Worm (Caenorhabditis elegans) whole organism, L1 larva: ENCODE results near the gene nphp-2.

Experiments used
- C04F5.9 ChIP-seq: sonication (generic microtip); optimal IDR thresholded peaks from 2 replicates; lab custom pipeline; 2016; ENCODE audit warnings: missing genetic modification characterization, missing compliant biosample characterization
- C34B4.2 ChIP-seq: sonication (generic microtip); optimal IDR thresholded peaks from 2 replicates; lab custom pipeline; 2017; ENCODE audit warnings: mild to moderate bottlenecking, missing genetic modification characterization, missing compliant biosample characterization
- Y116A8C.19 ChIP-seq: sonication (generic microtip); optimal IDR thresholded peaks from 2 replicates; lab custom pipeline; 2016; ENCODE audit warnings: missing compliant biosample characterization, missing genetic modification characterization, borderline replicate concordance
- aly-2 ChIP-seq: fragments of 150-350 bp; optimal IDR thresholded peaks from 2 replicates; lab custom pipeline; 2014; ENCODE audit warnings: missing biosample characterization, missing genetic modification characterization
- ama-1 ChIP-seq: fragments of 150-350 bp; optimal IDR thresholded peaks from 2 replicates; lab custom pipeline; 2014
- blmp-1 ChIP-seq: fragments of 150-350 bp; optimal IDR thresholded peaks from 2 replicates; lab custom pipeline; 2014; ENCODE audit warnings: missing biosample characterization, missing genetic modification characterization
- ceh-63 ChIP-seq: fragments of 200-800 bp; sonication (Bioruptor generic); optimal IDR thresholded peaks from 2 replicates; lab custom pipeline; 2018; ENCODE audit warnings: mild to moderate bottlenecking, missing genetic modification characterization, missing compliant biosample characterization
- ceh-8 ChIP-seq: fragments of 200-800 bp; sonication (Bioruptor generic); optimal IDR thresholded peaks from 2 replicates; lab custom pipeline; 2018; ENCODE audit warnings: mild to moderate bottlenecking, missing genetic modification characterization, moderate library complexity, missing compliant biosample characterization
- ceh-82 ChIP-seq, 3 experiments: fragments of 150-350 bp in 1 of 3; sonication (generic microtip) in 2 of 3; optimal IDR thresholded peaks; 2 replicates each; lab custom pipeline; 2014 to 2017; ENCODE audit warnings: missing biosample characterization in 3 of 3, missing genetic modification characterization in 3 of 3
- ceh-88 ChIP-seq: fragments of 200-800 bp; sonication (Bioruptor generic); IDR thresholded peaks from 2 replicates; pipeline ENCODE4 v1.3.6; 2022; ENCODE audit warnings: missing genetic modification characterization, missing compliant biosample characterization
- ceh-90 ChIP-seq: sonication (generic microtip); optimal IDR thresholded peaks from 2 replicates; lab custom pipeline; 2016; ENCODE audit warnings: missing genetic modification characterization, missing compliant biosample characterization
- ces-1 ChIP-seq: fragments of 150-350 bp; optimal IDR thresholded peaks from 2 replicates; lab custom pipeline; 2014; ENCODE audit warnings: missing biosample characterization, missing genetic modification reagents, missing genetic modification characterization
- dpl-1 ChIP-seq, 3 experiments: fragments of 150-350 bp in 2 of 3; sonication (generic microtip) in 1 of 3; optimal IDR thresholded peaks; 2 replicates each; lab custom pipeline; 2014 to 2017; ENCODE audit warnings: missing biosample characterization in 3 of 3, missing genetic modification characterization in 3 of 3, missing genetic modification reagents in 3 of 3
- dsc-1 ChIP-seq: sonication (generic microtip); optimal IDR thresholded peaks from 2 replicates; lab custom pipeline; 2016; ENCODE audit warnings: mild to moderate bottlenecking, missing genetic modification characterization, missing compliant biosample characterization
- efl-3 ChIP-seq: fragments of 200-800 bp; sonication (Bioruptor generic); optimal IDR thresholded peaks from 2 replicates; lab custom pipeline; 2018; ENCODE audit warnings: mild to moderate bottlenecking, missing genetic modification characterization, missing compliant biosample characterization
- fkh-10 ChIP-seq: sonication (generic microtip); optimal IDR thresholded peaks from 2 replicates; lab custom pipeline; 2017; ENCODE audit warnings: missing biosample characterization, missing genetic modification reagents, missing genetic modification characterization
- fkh-4 ChIP-seq: sonication (generic microtip); optimal IDR thresholded peaks from 2 replicates; lab custom pipeline; 2016; ENCODE audit warnings: missing compliant biosample characterization, missing genetic modification characterization, borderline replicate concordance
- fkh-8 ChIP-seq: sonication (generic microtip); optimal IDR thresholded peaks from 2 replicates; lab custom pipeline; 2016; ENCODE audit warnings: mild to moderate bottlenecking, missing genetic modification characterization, missing compliant biosample characterization
- grh-1 ChIP-seq: fragments of 200-800 bp; sonication (Bioruptor generic); IDR thresholded peaks from 2 replicates; pipeline ENCODE4 v1.3.6; 2022; ENCODE audit warnings: missing genetic modification reagents, missing genetic modification characterization, missing compliant biosample characterization
- hlh-4 ChIP-seq: sonication (generic microtip); optimal IDR thresholded peaks from 2 replicates; lab custom pipeline; 2016; ENCODE audit warnings: mild to moderate bottlenecking, missing genetic modification characterization, missing compliant biosample characterization
- hpl-2 ChIP-seq: fragments of 150-350 bp; optimal IDR thresholded peaks from 2 replicates; lab custom pipeline; 2014; ENCODE audit warnings: missing biosample characterization, missing genetic modification reagents, missing genetic modification characterization
- irx-1 ChIP-seq: sonication (generic microtip); optimal IDR thresholded peaks from 2 replicates; lab custom pipeline; 2016; ENCODE audit warnings: missing genetic modification characterization, missing compliant biosample characterization
- isw-1 ChIP-seq: fragments of 200-800 bp; sonication (Bioruptor generic); IDR thresholded peaks from 2 replicates; pipeline ENCODE4 v1.3.6; 2022; ENCODE audit warnings: missing genetic modification characterization, missing compliant biosample characterization
- lin-13 ChIP-seq: fragments of 150-350 bp; optimal IDR thresholded peaks from 2 replicates; lab custom pipeline; 2014; ENCODE audit warnings: missing biosample characterization, missing genetic modification reagents, missing genetic modification characterization
- lin-15B ChIP-seq: fragments of 150-350 bp; sonication (generic microtip); optimal IDR thresholded peaks from 3 replicates; lab custom pipeline; 2014; ENCODE audit warnings: missing biosample characterization, missing genetic modification characterization
- lin-35 ChIP-seq, 2 experiments: fragments of 150-350 bp; optimal IDR thresholded peaks; 2 replicates each; lab custom pipeline; 2014; ENCODE audit warnings: missing biosample characterization in 2 of 2, missing genetic modification characterization in 2 of 2, missing genetic modification reagents in 2 of 2
- lin-39 ChIP-seq: fragments of 150-350 bp; optimal IDR thresholded peaks from 2 replicates; lab custom pipeline; 2014; ENCODE audit warnings: missing biosample characterization, missing genetic modification reagents, missing genetic modification characterization
- mab-9 ChIP-seq: fragments of 200-800 bp; sonication (Bioruptor generic); IDR thresholded peaks from 2 replicates; pipeline ENCODE4 v1.3.6; 2022; ENCODE audit warnings: missing genetic modification reagents, missing genetic modification characterization, missing compliant biosample characterization
- mdl-1 ChIP-seq, 2 experiments: fragments of 150-350 bp; optimal IDR thresholded peaks; 2 replicates each; lab custom pipeline; 2014 to 2017; ENCODE audit warnings: missing biosample characterization in 2 of 2, missing genetic modification characterization in 2 of 2, inconsistent platforms in 1 of 2
- mep-1 ChIP-seq: fragments of 150-350 bp; optimal IDR thresholded peaks from 2 replicates; lab custom pipeline; 2014; ENCODE audit warnings: missing biosample characterization, missing genetic modification characterization
- nhr-11 ChIP-seq: fragments of 150-350 bp; optimal IDR thresholded peaks from 2 replicates; lab custom pipeline; 2014; ENCODE audit warnings: missing biosample characterization, missing genetic modification characterization
- nhr-12 ChIP-seq: sonication (generic microtip); optimal IDR thresholded peaks from 2 replicates; lab custom pipeline; 2017; ENCODE audit warnings: missing biosample characterization, missing genetic modification characterization
- nhr-19 ChIP-seq: fragments of 200-800 bp; sonication (Bioruptor generic); conservative IDR thresholded peaks from 2 replicates; pipeline ENCODE4 v1.3.6; 2022; ENCODE audit warnings: missing genetic modification characterization, missing compliant biosample characterization
- nhr-20 ChIP-seq: sonication (generic microtip); optimal IDR thresholded peaks from 2 replicates; lab custom pipeline; 2016; ENCODE audit warnings: mild to moderate bottlenecking, missing genetic modification characterization, missing compliant biosample characterization
- nhr-237 ChIP-seq: fragments of 150-350 bp; optimal IDR thresholded peaks from 2 replicates; lab custom pipeline; 2014; ENCODE audit warnings: missing biosample characterization, missing genetic modification characterization
- nhr-28 ChIP-seq: fragments of 150-350 bp; optimal IDR thresholded peaks from 2 replicates; lab custom pipeline; 2014; ENCODE audit warnings: missing biosample characterization, missing genetic modification characterization
- nhr-71 ChIP-seq: sonication (generic microtip); optimal IDR thresholded peaks from 2 replicates; lab custom pipeline; 2016; ENCODE audit warnings: mild to moderate bottlenecking, missing genetic modification characterization, moderate library complexity, missing compliant biosample characterization
- nhr-76 ChIP-seq: sonication (generic microtip); optimal IDR thresholded peaks from 2 replicates; lab custom pipeline; 2017; ENCODE audit warnings: missing biosample characterization, missing genetic modification characterization
- nhr-77 ChIP-seq: fragments of 150-350 bp; optimal IDR thresholded peaks from 2 replicates; lab custom pipeline; 2014; ENCODE audit warnings: missing biosample characterization, missing genetic modification characterization
- nhr-84 ChIP-seq: sonication (generic microtip); optimal IDR thresholded peaks from 2 replicates; lab custom pipeline; 2017; ENCODE audit warnings: missing biosample characterization, missing genetic modification characterization
- nhr-85 ChIP-seq: sonication (generic microtip); peaks from one replicate; lab custom pipeline; 2016; ENCODE audit warnings: missing genetic modification characterization, inconsistent platforms, missing compliant biosample characterization
- pag-3 ChIP-seq: sonication (generic microtip); optimal IDR thresholded peaks from 2 replicates; lab custom pipeline; 2017; ENCODE audit warnings: missing genetic modification characterization, mild to moderate bottlenecking, missing compliant biosample characterization, antibody characterized with exemption, borderline replicate concordance; ENCODE audit not compliant: insufficient read depth
- pax-3 ChIP-seq: fragments of 200-800 bp; sonication (Bioruptor generic); optimal IDR thresholded peaks from 2 replicates; lab custom pipeline; 2018; ENCODE audit warnings: mild to moderate bottlenecking, missing genetic modification characterization, moderate library complexity, missing compliant biosample characterization
- rnt-1 ChIP-seq: sonication (generic microtip); optimal IDR thresholded peaks from 2 replicates; lab custom pipeline; 2016; ENCODE audit warnings: mild to moderate bottlenecking, missing genetic modification characterization, moderate library complexity, missing compliant biosample characterization
- snpc-4 ChIP-seq: fragments of 150-350 bp; optimal IDR thresholded peaks from 2 replicates; lab custom pipeline; 2014; ENCODE audit warnings: missing biosample characterization, missing genetic modification characterization
- sup-37 ChIP-seq: fragments of 200-800 bp; sonication (Bioruptor generic); optimal IDR thresholded peaks from 2 replicates; lab custom pipeline; 2018; ENCODE audit warnings: mild to moderate bottlenecking, missing genetic modification characterization, missing compliant biosample characterization
- tlp-1 ChIP-seq: fragments of 150-350 bp; optimal IDR thresholded peaks from 2 replicates; lab custom pipeline; 2014; ENCODE audit warnings: missing biosample characterization, missing genetic modification characterization
- unc-30 ChIP-seq: sonication (generic microtip); optimal IDR thresholded peaks from 2 replicates; lab custom pipeline; 2017; ENCODE audit warnings: missing biosample characterization, missing genetic modification characterization
- vab-15 ChIP-seq: sonication (generic microtip); optimal IDR thresholded peaks from 2 replicates; lab custom pipeline; 2017; ENCODE audit warnings: missing genotype, mild to moderate bottlenecking, missing genetic modification characterization, missing compliant biosample characterization
- xbp-1 ChIP-seq: sonication (generic microtip); optimal IDR thresholded peaks from 2 replicates; lab custom pipeline; 2016; ENCODE audit warnings: missing genetic modification characterization, missing compliant biosample characterization
- zag-1 ChIP-seq: fragments of 150-350 bp; optimal IDR thresholded peaks from 2 replicates; lab custom pipeline; 2014; ENCODE audit warnings: missing biosample characterization, missing genetic modification characterization
- zip-4 ChIP-seq: fragments of 200-800 bp; sonication (Bioruptor generic); optimal IDR thresholded peaks from 2 replicates; lab custom pipeline; 2018; ENCODE audit warnings: mild to moderate bottlenecking, missing genetic modification characterization, moderate library complexity, missing compliant biosample characterization

nphp-2 gene

ce11 chrV:1868596-1869263, 26.9 kb upstream of the nphp-2 start, which contains the start of gene knl-3 (continued):
- TF ChIP-seq aly-2 (peak; percentile 81), dpl-1 (GFP tag; optimal IDR thresholded peaks at IDR 0.05; lab: Kevin White, UChicago) (peak; percentile 97 to 98 (median 98)), ceh-88 (peak; percentile 52), zag-1 (peak; percentile 61), xbp-1 (peak; percentile 86), isw-1 (GFP tag; lab: Robert Waterston, UW) (peak; percentile 85), fkh-8 (tag; lab: Kevin White, UChicago) (peak; percentile 85), nhr-12 (tag; lab: Kevin White, UChicago) (no peak), C34B4.2 (no peak), Y116A8C.19 (tag; lab: Kevin White, UChicago) (no peak), nhr-28 (tag; lab: Kevin White, UChicago) (no peak), fkh-10 (GFP tag; lab: Kevin White, UChicago) (peak; percentile 61), grh-1 (GFP tag; lab: Robert Waterston, UW) (peak; percentile 88), nhr-11 (peak; percentile 73), nhr-84 (tag; lab: Kevin White, UChicago) (no peak), nhr-20 (tag; lab: Kevin White, UChicago) (peak; percentile 89), dsc-1 (tag; lab: Kevin White, UChicago) (peak; percentile 89), nhr-77 (peak; percentile 76), nhr-71 (tag; lab: Kevin White, UChicago) (peak; percentile 92), mab-9 (GFP tag; lab: Robert Waterston, UW) (peak; percentile 82), mep-1 (tag; lab: Kevin White, UChicago) (peak; percentile 96), ces-1 (GFP tag; lab: Kevin White, UChicago) (no peak), pax-3 (tag; lab: Kevin White, UChicago) (peak; percentile 83), fkh-4 (tag; lab: Kevin White, UChicago) (peak; percentile 40), lin-13 (GFP tag; lab: Kevin White, UChicago) (peak; percentile 78), snpc-4 (peak; percentile 76), unc-30 (no peak), nhr-85 (tag; lab: Kevin White, UChicago) (peak; percentile 92), C04F5.9 (tag; lab: Kevin White, UChicago) (peak; percentile 17), nhr-237 (tag; lab: Kevin White, UChicago) (peak; percentile 42), rnt-1 (peak; percentile 95), lin-35 (GFP tag; optimal IDR thresholded peaks at IDR 0.05; lab: Kevin White, UChicago) (peak; percentile 96 to 98), blmp-1 (tag; lab: Kevin White, UChicago) (peak; percentile 52), lin-39 (tag; lab: Kevin White, UChicago) (peak; percentile 82), ceh-8 (GFP tag; lab: Kevin White, UChicago) (peak; percentile 81), irx-1 (tag; lab: Kevin White, UChicago) (peak; percentile 82), ceh-63 (GFP tag; lab: Kevin White, UChicago) (no peak), sup-37 (peak; percentile 54), nhr-19 (GFP tag; lab: Robert Waterston, UW) (peak; percentile 91), mdl-1 (tag; optimal IDR thresholded peaks at IDR 0.05; lab: Kevin White, UChicago) (peak in 1 of 2 experiments; percentile 84), ama-1 (lab: Kevin White, UChicago) (no peak), tlp-1 (tag; lab: Kevin White, UChicago) (no peak), pag-3 (tag; lab: Kevin White, UChicago) (no peak), lin-15B (tag; lab: Kevin White, UChicago) (peak; percentile 89), vab-15 (peak; percentile 45), ceh-90 (tag; lab: Kevin White, UChicago) (peak; percentile 40), hlh-4 (no peak), zip-4 (GFP tag; lab: Kevin White, UChicago) (peak; percentile 64), hpl-2 (GFP tag; lab: Kevin White, UChicago) (no peak), ceh-82 (tag; optimal IDR thresholded peaks at IDR 0.05; lab: Kevin White, UChicago) (peak; percentile 95 to 96 (median 95)), nhr-76 (peak; percentile 72), efl-3 (GFP tag; lab: Kevin White, UChicago) (no peak)
